Worm (Caenorhabditis elegans) whole organism, L1 larva: ENCODE data around the gene Y54G2A.16.

ENCODE experiments used
- C34B4.2 ChIP-seq: sonication (generic microtip); optimal IDR thresholded peaks from 2 replicates; lab custom pipeline; 2017; ENCODE audit warnings: mild to moderate bottlenecking, missing genetic modification characterization, missing compliant biosample characterization
- F16B12.6 ChIP-seq: fragments of 150-350 bp; optimal IDR thresholded peaks from 2 replicates; lab custom pipeline; 2014; ENCODE audit warnings: missing biosample characterization, missing genetic modification characterization
- Y116A8C.19 ChIP-seq: sonication (generic microtip); optimal IDR thresholded peaks from 2 replicates; lab custom pipeline; 2016; ENCODE audit warnings: missing compliant biosample characterization, missing genetic modification characterization, borderline replicate concordance
- alr-1 ChIP-seq: fragments of 200-800 bp; sonication (Bioruptor generic); optimal IDR thresholded peaks from 2 replicates; lab custom pipeline; 2018; ENCODE audit warnings: borderline replicate concordance, mild to moderate bottlenecking, missing genetic modification characterization, missing compliant biosample characterization
- aly-2 ChIP-seq: fragments of 150-350 bp; optimal IDR thresholded peaks from 2 replicates; lab custom pipeline; 2014; ENCODE audit warnings: missing biosample characterization, missing genetic modification characterization
- ceh-8 ChIP-seq: fragments of 200-800 bp; sonication (Bioruptor generic); optimal IDR thresholded peaks from 2 replicates; lab custom pipeline; 2018; ENCODE audit warnings: mild to moderate bottlenecking, missing genetic modification characterization, moderate library complexity, missing compliant biosample characterization
- ceh-88 ChIP-seq: fragments of 200-800 bp; sonication (Bioruptor generic); IDR thresholded peaks from 2 replicates; pipeline ENCODE4 v1.3.6; 2022; ENCODE audit warnings: missing genetic modification characterization, missing compliant biosample characterization
- ces-1 ChIP-seq: fragments of 150-350 bp; optimal IDR thresholded peaks from 2 replicates; lab custom pipeline; 2014; ENCODE audit warnings: missing biosample characterization, missing genetic modification reagents, missing genetic modification characterization
- dpl-1 ChIP-seq, 3 experiments: fragments of 150-350 bp in 2 of 3; sonication (generic microtip) in 1 of 3; optimal IDR thresholded peaks; 2 replicates each; lab custom pipeline; 2014 to 2017; ENCODE audit warnings: missing biosample characterization in 3 of 3, missing genetic modification characterization in 3 of 3, missing genetic modification reagents in 3 of 3
- dsc-1 ChIP-seq: sonication (generic microtip); optimal IDR thresholded peaks from 2 replicates; lab custom pipeline; 2016; ENCODE audit warnings: mild to moderate bottlenecking, missing genetic modification characterization, missing compliant biosample characterization
- efl-1 ChIP-seq, 4 experiments: fragments of 150-350 bp; optimal IDR thresholded peaks in 3 of 4; peaks in 1 of 4; 1 replicate in 1 of 4; 2 replicates in 3 of 4; lab custom pipeline; 2014; ENCODE audit warnings: missing biosample characterization in 2 of 4, missing genetic modification characterization in 2 of 4, missing genetic modification reagents in 2 of 4
- elt-2 ChIP-seq: sonication (generic microtip); optimal IDR thresholded peaks from 2 replicates; lab custom pipeline; 2016; ENCODE audit warnings: missing genetic modification characterization, mild to moderate bottlenecking, inconsistent platforms, missing compliant biosample characterization, missing genetic modification reagents
- elt-3 ChIP-seq, 6 experiments: fragments of 150-350 bp in 1 of 6; sonication (generic microtip); optimal IDR thresholded peaks; 2 replicates each; lab custom pipeline; 2017 to 2018; ENCODE audit warnings: missing biosample characterization in 6 of 6, missing genetic modification characterization in 6 of 6, inconsistent platforms in 1 of 6
- ets-5 ChIP-seq: fragments of 200-800 bp; sonication (Bioruptor generic); IDR thresholded peaks from 2 replicates; pipeline ENCODE4 v1.3.6; 2022; ENCODE audit warnings: missing genetic modification characterization, missing compliant biosample characterization
- fkh-10 ChIP-seq: sonication (generic microtip); optimal IDR thresholded peaks from 2 replicates; lab custom pipeline; 2017; ENCODE audit warnings: missing biosample characterization, missing genetic modification reagents, missing genetic modification characterization
- grh-1 ChIP-seq: fragments of 200-800 bp; sonication (Bioruptor generic); IDR thresholded peaks from 2 replicates; pipeline ENCODE4 v1.3.6; 2022; ENCODE audit warnings: missing genetic modification reagents, missing genetic modification characterization, missing compliant biosample characterization
- hpl-2 ChIP-seq: fragments of 150-350 bp; optimal IDR thresholded peaks from 2 replicates; lab custom pipeline; 2014; ENCODE audit warnings: missing biosample characterization, missing genetic modification reagents, missing genetic modification characterization
- lin-13 ChIP-seq: fragments of 150-350 bp; optimal IDR thresholded peaks from 2 replicates; lab custom pipeline; 2014; ENCODE audit warnings: missing biosample characterization, missing genetic modification reagents, missing genetic modification characterization
- lin-15B ChIP-seq: fragments of 150-350 bp; sonication (generic microtip); optimal IDR thresholded peaks from 3 replicates; lab custom pipeline; 2014; ENCODE audit warnings: missing biosample characterization, missing genetic modification characterization
- lin-35 ChIP-seq, 2 experiments: fragments of 150-350 bp; optimal IDR thresholded peaks; 2 replicates each; lab custom pipeline; 2014; ENCODE audit warnings: missing biosample characterization in 2 of 2, missing genetic modification characterization in 2 of 2, missing genetic modification reagents in 2 of 2
- lin-39 ChIP-seq: fragments of 150-350 bp; optimal IDR thresholded peaks from 2 replicates; lab custom pipeline; 2014; ENCODE audit warnings: missing biosample characterization, missing genetic modification reagents, missing genetic modification characterization
- mdl-1 ChIP-seq, 2 experiments: fragments of 150-350 bp; optimal IDR thresholded peaks; 2 replicates each; lab custom pipeline; 2014 to 2017; ENCODE audit warnings: missing biosample characterization in 2 of 2, missing genetic modification characterization in 2 of 2, inconsistent platforms in 1 of 2
- mep-1 ChIP-seq: fragments of 150-350 bp; optimal IDR thresholded peaks from 2 replicates; lab custom pipeline; 2014; ENCODE audit warnings: missing biosample characterization, missing genetic modification characterization
- nhr-11 ChIP-seq: fragments of 150-350 bp; optimal IDR thresholded peaks from 2 replicates; lab custom pipeline; 2014; ENCODE audit warnings: missing biosample characterization, missing genetic modification characterization
- nhr-20 ChIP-seq: sonication (generic microtip); optimal IDR thresholded peaks from 2 replicates; lab custom pipeline; 2016; ENCODE audit warnings: mild to moderate bottlenecking, missing genetic modification characterization, missing compliant biosample characterization
- nhr-47 ChIP-seq: sonication (generic microtip); optimal IDR thresholded peaks from 2 replicates; lab custom pipeline; 2016; ENCODE audit warnings: mild to moderate bottlenecking, missing genetic modification characterization, moderate library complexity, missing compliant biosample characterization
- nhr-71 ChIP-seq: sonication (generic microtip); optimal IDR thresholded peaks from 2 replicates; lab custom pipeline; 2016; ENCODE audit warnings: mild to moderate bottlenecking, missing genetic modification characterization, moderate library complexity, missing compliant biosample characterization
- nhr-84 ChIP-seq: sonication (generic microtip); optimal IDR thresholded peaks from 2 replicates; lab custom pipeline; 2017; ENCODE audit warnings: missing biosample characterization, missing genetic modification characterization
- nhr-85 ChIP-seq: sonication (generic microtip); peaks from one replicate; lab custom pipeline; 2016; ENCODE audit warnings: missing genetic modification characterization, inconsistent platforms, missing compliant biosample characterization
- nhr-90 ChIP-seq: sonication (generic microtip); optimal IDR thresholded peaks from 2 replicates; lab custom pipeline; 2016; ENCODE audit warnings: mild to moderate bottlenecking, missing genetic modification characterization, missing compliant biosample characterization; ENCODE audit not compliant: poor library complexity
- pag-3 ChIP-seq: sonication (generic microtip); optimal IDR thresholded peaks from 2 replicates; lab custom pipeline; 2017; ENCODE audit warnings: missing genetic modification characterization, mild to moderate bottlenecking, missing compliant biosample characterization, antibody characterized with exemption, borderline replicate concordance; ENCODE audit not compliant: insufficient read depth
- skn-1 ChIP-seq: fragments of 150-350 bp; optimal IDR thresholded peaks from 2 replicates; lab custom pipeline; 2014; ENCODE audit warnings: missing biosample characterization, missing genetic modification characterization
- snu-23 ChIP-seq: sonication (generic microtip); optimal IDR thresholded peaks from 2 replicates; lab custom pipeline; 2016; ENCODE audit warnings: missing genetic modification characterization, missing compliant biosample characterization
- sox-4 ChIP-seq: sonication (generic microtip); optimal IDR thresholded peaks from 2 replicates; lab custom pipeline; 2016; ENCODE audit warnings: missing genetic modification characterization, missing compliant biosample characterization
- sptf-1 ChIP-seq: fragments of 150-350 bp; optimal IDR thresholded peaks from 2 replicates; lab custom pipeline; 2014; ENCODE audit warnings: missing biosample characterization, missing genetic modification characterization
- tbx-2 ChIP-seq: sonication (generic microtip); optimal IDR thresholded peaks from 2 replicates; lab custom pipeline; 2016; ENCODE audit warnings: missing genetic modification characterization, missing compliant biosample characterization
- tlp-1 ChIP-seq: fragments of 150-350 bp; optimal IDR thresholded peaks from 2 replicates; lab custom pipeline; 2014; ENCODE audit warnings: missing biosample characterization, missing genetic modification characterization
- unc-130 ChIP-seq: fragments of 150-350 bp; optimal IDR thresholded peaks from 2 replicates; lab custom pipeline; 2017; ENCODE audit warnings: missing biosample characterization, missing genetic modification characterization, inconsistent platforms
- unc-30 ChIP-seq: sonication (generic microtip); optimal IDR thresholded peaks from 2 replicates; lab custom pipeline; 2017; ENCODE audit warnings: missing biosample characterization, missing genetic modification characterization
- unc-62 ChIP-seq: fragments of 150-350 bp; optimal IDR thresholded peaks from 2 replicates; lab custom pipeline; 2014; ENCODE audit warnings: missing biosample characterization, missing genetic modification reagents, missing genetic modification characterization
- unc-98 ChIP-seq: fragments of 200-800 bp; sonication (Bioruptor generic); IDR thresholded peaks from 2 replicates; pipeline ENCODE4 v1.3.6; 2022; ENCODE audit warnings: missing genetic modification characterization, missing compliant biosample characterization
- vab-15 ChIP-seq: sonication (generic microtip); optimal IDR thresholded peaks from 2 replicates; lab custom pipeline; 2017; ENCODE audit warnings: missing genotype, mild to moderate bottlenecking, missing genetic modification characterization, missing compliant biosample characterization
- xbp-1 ChIP-seq: sonication (generic microtip); optimal IDR thresholded peaks from 2 replicates; lab custom pipeline; 2016; ENCODE audit warnings: missing genetic modification characterization, missing compliant biosample characterization
- ztf-11 ChIP-seq, 2 experiments: sonication (generic microtip); optimal IDR thresholded peaks; 2 replicates each; lab custom pipeline; 2016 to 2017; ENCODE audit warnings: missing genetic modification characterization in 2 of 2, missing biosample characterization in 1 of 2, missing compliant biosample characterization in 1 of 2

Gene Y54G2A.16

DNA sequence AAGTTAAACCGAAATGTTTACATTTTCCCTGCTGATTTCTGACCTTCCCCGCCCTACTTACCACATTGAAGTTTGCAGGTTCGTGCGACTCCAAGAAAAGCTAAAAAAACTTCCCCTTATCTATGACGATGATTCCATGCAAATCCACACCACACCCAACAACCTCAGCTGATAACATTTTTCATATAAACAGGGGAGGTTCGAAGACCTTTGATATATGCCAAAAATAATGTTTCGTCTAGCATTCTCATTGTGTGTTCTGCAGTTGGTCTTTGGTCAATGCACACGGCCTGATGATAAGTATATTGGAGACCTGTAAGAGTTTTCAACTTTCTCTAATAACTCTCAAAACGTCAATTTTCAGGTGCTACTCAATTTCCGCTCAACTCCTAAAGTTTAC, 10.5 kb downstream of the Y54G2A.16 start:
- TF ChIP-seq F16B12.6 (tag; lab: Kevin White, UChicago): no peak
- no peak for TF ChIP-seq lin-15B
- no peak for TF ChIP-seq nhr-20 (tag; lab: Kevin White, UChicago)
- TF ChIP-seq nhr-90 (tag; lab: Kevin White, UChicago): no peak
- no peak for TF ChIP-seq nhr-84
- TF ChIP-seq efl-1 (optimal IDR thresholded peaks at IDR 0.05; lab: Kevin White, UChicago): no peak
- TF ChIP-seq efl-1 (GFP tag; optimal IDR thresholded peaks at IDR 0.05 in 1 of 2; lab: Kevin White, UChicago): peak in 1 of 2 experiments; percentile 62
- peak; percentile 47 for TF ChIP-seq elt-2 (tag; lab: Kevin White, UChicago)
- no peak for TF ChIP-seq aly-2 (tag; lab: Kevin White, UChicago)
- no peak for TF ChIP-seq skn-1
- TF ChIP-seq unc-98 (GFP tag; lab: Robert Waterston, UW): no peak
- no peak for TF ChIP-seq elt-3 (tag; optimal IDR thresholded peaks at IDR 0.05; lab: Kevin White, UChicago)
- TF ChIP-seq tlp-1 (tag; lab: Kevin White, UChicago): no peak
- TF ChIP-seq, all 84 proteins: peak for 2

DNA sequence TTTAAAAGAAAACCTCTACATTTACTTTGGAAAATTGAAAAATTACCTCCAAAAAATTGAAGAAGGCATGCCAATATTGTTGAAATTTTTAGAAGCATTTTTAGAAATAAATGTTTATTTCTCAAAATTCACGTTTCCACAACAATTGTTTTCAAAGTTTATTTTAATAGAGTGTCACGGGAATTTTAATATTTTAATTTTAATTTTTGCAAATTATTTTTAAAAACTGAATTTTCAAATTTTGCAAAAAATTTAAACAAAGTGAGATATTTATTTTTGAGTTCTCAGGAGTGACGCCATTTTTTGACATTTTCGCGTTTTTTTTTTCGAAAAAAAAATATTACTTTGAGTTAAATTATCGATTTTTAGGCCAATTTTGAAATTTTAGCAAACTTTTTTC, 11.5 kb downstream of the Y54G2A.16 start, which contains the start of gene Y54G2A.49:
Gene Y54G2A.49, minus strand, starts transcription at position 101 of the 400 bp plus-strand sequence.
- no peak for TF ChIP-seq grh-1 (GFP tag; lab: Robert Waterston, UW)
- TF ChIP-seq ztf-11 (tag; optimal IDR thresholded peaks at IDR 0.05; lab: Kevin White, UChicago): no peak
- no peak for TF ChIP-seq nhr-90 (tag; lab: Kevin White, UChicago)
- TF ChIP-seq skn-1: no peak
- no peak for TF ChIP-seq nhr-84
- TF ChIP-seq dsc-1 (tag; lab: Kevin White, UChicago): no peak
- no peak for TF ChIP-seq lin-35 (GFP tag; optimal IDR thresholded peaks at IDR 0.05; lab: Kevin White, UChicago)
- no peak for TF ChIP-seq nhr-85 (tag; lab: Kevin White, UChicago)
- no peak for TF ChIP-seq unc-130 (tag; lab: Kevin White, UChicago)
- no peak for TF ChIP-seq sox-4
- no peak for TF ChIP-seq C34B4.2
- TF ChIP-seq tbx-2 (tag; lab: Kevin White, UChicago): no peak
- TF ChIP-seq dpl-1 (GFP tag; optimal IDR thresholded peaks at IDR 0.05; lab: Kevin White, UChicago): no peak
- no peak for TF ChIP-seq snu-23 (GFP tag; lab: Kevin White, UChicago)
- no peak for TF ChIP-seq vab-15 (tag; lab: Kevin White, UChicago)
- TF ChIP-seq ces-1 (GFP tag; lab: Kevin White, UChicago): no peak

ce11 chrIV:2851625-2852024, 13.0 kb downstream of the Y54G2A.16 start:
- TF ChIP-seq vab-15 (tag; lab: Kevin White, UChicago) (no peak), nhr-20 (tag; lab: Kevin White, UChicago) (no peak), xbp-1 (no peak), pag-3 (tag; lab: Kevin White, UChicago) (no peak), ets-5 (no peak), mdl-1 (tag; optimal IDR thresholded peaks at IDR 0.05; lab: Kevin White, UChicago) (no peak), mep-1 (tag; lab: Kevin White, UChicago) (no peak), hpl-2 (GFP tag; lab: Kevin White, UChicago) (no peak)

- no peak for TF ChIP-seq tlp-1 (tag; lab: Kevin White, UChicago)
- no peak for TF ChIP-seq grh-1 (GFP tag; lab: Robert Waterston, UW)
- TF ChIP-seq hpl-2 (GFP tag; lab: Kevin White, UChicago): no peak
- no peak for TF ChIP-seq lin-13
- no peak for TF ChIP-seq pag-3 (tag; lab: Kevin White, UChicago)
- no peak for TF ChIP-seq ces-1 (GFP tag; lab: Kevin White, UChicago)
- TF ChIP-seq ceh-88: no peak
- no peak for TF ChIP-seq ets-5
Measured at ce11 chrIV:2850586-2850985, 14.1 kb downstream of the Y54G2A.16 start, which contains the start of gene clec-85. clec-85 (plus strand) TSS chrIV:2850886.

DNA sequence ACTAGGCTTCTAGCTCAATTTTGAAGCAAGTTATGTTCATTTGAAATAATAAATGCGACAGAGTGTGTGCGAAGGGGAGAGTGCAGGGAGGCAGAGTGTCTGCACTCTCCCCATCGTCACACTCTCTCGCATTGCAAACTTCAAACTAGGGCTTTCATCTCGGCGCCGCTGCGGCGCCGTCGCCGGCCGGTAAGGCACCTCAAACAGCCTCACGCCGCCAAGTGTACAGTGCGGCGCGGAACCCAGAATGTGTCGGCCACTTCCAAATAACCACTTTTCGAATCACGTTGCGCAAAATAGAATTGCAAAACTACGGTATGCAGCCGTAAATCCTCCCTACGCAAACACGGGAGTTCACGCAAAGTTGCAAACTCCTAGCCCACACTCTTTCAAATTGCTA, 15.4 kb downstream of the Y54G2A.16 start:
- TF ChIP-seq ceh-8 (GFP tag; lab: Kevin White, UChicago) (no peak), lin-39 (no peak), nhr-47 (tag; lab: Kevin White, UChicago) (no peak), nhr-71 (no peak), alr-1 (tag; lab: Kevin White, UChicago) (no peak), efl-1 (optimal IDR thresholded peaks at IDR 0.05; lab: Kevin White, UChicago) (no peak), efl-1 (GFP tag; optimal IDR thresholded peaks at IDR 0.05 in 1 of 2; lab: Kevin White, UChicago) (no peak), sptf-1 (tag; lab: Kevin White, UChicago) (no peak), unc-30 (tag; lab: Kevin White, UChicago) (no peak), vab-15 (tag; lab: Kevin White, UChicago) (no peak), unc-62 (GFP tag; lab: Kevin White, UChicago) (no peak), Y116A8C.19 (tag; lab: Kevin White, UChicago) (no peak), ceh-88 (no peak), fkh-10 (GFP tag; lab: Kevin White, UChicago) (no peak), nhr-11 (tag; lab: Kevin White, UChicago) (no peak), skn-1 (no peak)
